Worm (Caenorhabditis elegans) whole organism, midembryonic: ENCODE measurements around the gene K02A2.1.
"Not testable (repeated sequence)": the region's sequence is repeated elsewhere in the genome, so short reads cannot be mapped to it uniquely, and the experiment has no call there.

Source experiments
- T22C8.4 ChIP-seq: fragments of 200-800 bp; sonication (Bioruptor generic); IDR thresholded peaks from 2 replicates; pipeline ENCODE4 v1.3.6; 2022; ENCODE audit warnings: missing genetic modification characterization, missing compliant biosample characterization
- cog-1 ChIP-seq: sonication (generic microtip); optimal IDR thresholded peaks from 2 replicates; lab custom pipeline; 2016; ENCODE audit warnings: missing genetic modification characterization, missing compliant biosample characterization
- flt-1 ChIP-seq: fragments of 200-800 bp; sonication (Bioruptor generic); IDR thresholded peaks from 2 replicates; pipeline ENCODE4 v1.3.6; 2022; ENCODE audit warnings: missing genetic modification characterization, missing compliant biosample characterization
- klf-2 ChIP-seq: fragments of 200-800 bp; sonication (Bioruptor generic); conservative IDR thresholded peaks from 2 replicates; pipeline ENCODE4 v1.3.6; 2022; ENCODE audit warnings: missing genetic modification reagents, missing genetic modification characterization, missing compliant biosample characterization
- med-1 ChIP-seq: sonication (generic microtip); optimal IDR thresholded peaks from 2 replicates; lab custom pipeline; 2017; ENCODE audit warnings: missing genetic modification characterization, mild to moderate bottlenecking, missing compliant biosample characterization, antibody characterized with exemption, missing genetic modification reagents; ENCODE audit not compliant: insufficient read depth
- ref-1 ChIP-seq: fragments of 200-800 bp; sonication (Bioruptor generic); conservative IDR thresholded peaks from 2 replicates; pipeline ENCODE4 v1.3.6; 2022; ENCODE audit warnings: missing genetic modification reagents, missing genetic modification characterization, missing compliant biosample characterization
- tab-1 ChIP-seq: fragments of 200-800 bp; sonication (Bioruptor generic); IDR thresholded peaks from 2 replicates; pipeline ENCODE4 v1.3.6; 2022; ENCODE audit warnings: missing genetic modification characterization, missing compliant biosample characterization
- ztf-23 ChIP-seq: fragments of 200-800 bp; sonication (Bioruptor generic); IDR thresholded peaks from 2 replicates; pipeline ENCODE4 v1.3.6; 2022; ENCODE audit warnings: missing genetic modification reagents, missing genetic modification characterization, missing compliant biosample characterization
- ztf-29 ChIP-seq: fragments of 200-800 bp; sonication (Bioruptor generic); IDR thresholded peaks from 2 replicates; pipeline ENCODE4 v1.3.6; 2022; ENCODE audit warnings: missing genetic modification reagents, missing genetic modification characterization, missing compliant biosample characterization

K02A2.1 gene

ce11 chrII:7434958-7435357 lies at the start of gene K02A2.1:
TSS of gene K02A2.1 (plus strand) at chrII:7435258.
- TF ChIP-seq cog-1; flt-1 (GFP tag; lab: Robert Waterston, UW); med-1 (GFP tag; lab: Kevin White, UChicago): not testable (repeated sequence)

- no peak for TF ChIP-seq ref-1
These were observed 49.6 kb upstream of the K02A2.1 start, which contains the start of gene sre-3 for ce11 chrII:7385442-7385841. TSS of gene sre-3 (plus strand) at chrII:7385742.

ce11 chrII:7390335-7390734 lies 44.7 kb upstream of the K02A2.1 start:
- TF ChIP-seq ztf-23 (GFP tag; lab: Robert Waterston, UW) (no peak), med-1 (GFP tag; lab: Kevin White, UChicago) (no peak)

ce11 chrII:7392052-7392694 lies 42.9 kb upstream of the K02A2.1 start:
- TF ChIP-seq flt-1 (GFP tag; lab: Robert Waterston, UW) (no peak), klf-2 (GFP tag; lab: Robert Waterston, UW) (no peak), med-1 (GFP tag; lab: Kevin White, UChicago) (no peak), cog-1 (no peak), ztf-23 (GFP tag; lab: Robert Waterston, UW) (no peak)

ce11 chrII:7393393-7393792 lies 41.7 kb upstream of the K02A2.1 start:
- no peak for TF ChIP-seq ztf-23 (GFP tag; lab: Robert Waterston, UW)
- no peak for TF ChIP-seq tab-1 (GFP tag; lab: Robert Waterston, UW)
- TF ChIP-seq cog-1: no peak
- no peak for TF ChIP-seq klf-2 (GFP tag; lab: Robert Waterston, UW)
- no peak for TF ChIP-seq flt-1 (GFP tag; lab: Robert Waterston, UW)
- no peak for TF ChIP-seq ztf-29
- TF ChIP-seq ref-1: no peak
- no peak for TF ChIP-seq med-1 (GFP tag; lab: Kevin White, UChicago)
- TF ChIP-seq T22C8.4 (GFP tag; lab: Robert Waterston, UW): no peak

- TF ChIP-seq T22C8.4 (GFP tag; lab: Robert Waterston, UW): no peak
- TF ChIP-seq ztf-29: no peak
- no peak for TF ChIP-seq tab-1 (GFP tag; lab: Robert Waterston, UW)
- TF ChIP-seq ref-1: no peak
- no peak for TF ChIP-seq flt-1 (GFP tag; lab: Robert Waterston, UW)
- TF ChIP-seq ztf-23 (GFP tag; lab: Robert Waterston, UW): no peak
- TF ChIP-seq klf-2 (GFP tag; lab: Robert Waterston, UW): no peak
- TF ChIP-seq cog-1: no peak
These were observed 41.0 kb upstream of the K02A2.1 start for ce11 chrII:7393922-7394689.

- no peak for TF ChIP-seq ztf-23 (GFP tag; lab: Robert Waterston, UW)
- TF ChIP-seq ztf-29: no peak
- TF ChIP-seq cog-1: no peak
- no peak for TF ChIP-seq tab-1 (GFP tag; lab: Robert Waterston, UW)
- no peak for TF ChIP-seq ref-1
- no peak for TF ChIP-seq T22C8.4 (GFP tag; lab: Robert Waterston, UW)
- TF ChIP-seq klf-2 (GFP tag; lab: Robert Waterston, UW): no peak
- no peak for TF ChIP-seq flt-1 (GFP tag; lab: Robert Waterston, UW)
- no peak for TF ChIP-seq med-1 (GFP tag; lab: Kevin White, UChicago)
These were observed 40.4 kb upstream of the K02A2.1 start, which contains the start of gene bath-44 for ce11 chrII:7394690-7395054. TSS of gene bath-44 (plus strand) at chrII:7394955.

ce11 chrII:7396081-7396480 lies 39.0 kb upstream of the K02A2.1 start:
- TF ChIP-seq ztf-23 (GFP tag; lab: Robert Waterston, UW): no peak
- TF ChIP-seq cog-1: no peak
- TF ChIP-seq tab-1 (GFP tag; lab: Robert Waterston, UW): no peak
- TF ChIP-seq T22C8.4 (GFP tag; lab: Robert Waterston, UW): no peak
- no peak for TF ChIP-seq med-1 (GFP tag; lab: Kevin White, UChicago)
- no peak for TF ChIP-seq ref-1
- TF ChIP-seq klf-2 (GFP tag; lab: Robert Waterston, UW): no peak
- no peak for TF ChIP-seq flt-1 (GFP tag; lab: Robert Waterston, UW)
- no peak for TF ChIP-seq ztf-29

ce11 chrII:7397273-7397840 lies 37.7 kb upstream of the K02A2.1 start:
- TF ChIP-seq klf-2 (GFP tag; lab: Robert Waterston, UW) (no peak), T22C8.4 (GFP tag; lab: Robert Waterston, UW) (no peak), med-1 (GFP tag; lab: Kevin White, UChicago) (no peak), ztf-23 (GFP tag; lab: Robert Waterston, UW) (no peak), flt-1 (GFP tag; lab: Robert Waterston, UW) (no peak), ref-1 (no peak)

ce11 chrII:7398712-7399111 lies 36.3 kb upstream of the K02A2.1 start, which contains the start of gene C07D10.1:
TSS of gene C07D10.1 (plus strand) at chrII:7399012.
- TF ChIP-seq cog-1 (no peak), med-1 (GFP tag; lab: Kevin White, UChicago) (no peak), ref-1 (no peak), klf-2 (GFP tag; lab: Robert Waterston, UW) (no peak), tab-1 (GFP tag; lab: Robert Waterston, UW) (no peak), flt-1 (GFP tag; lab: Robert Waterston, UW) (no peak), ztf-23 (GFP tag; lab: Robert Waterston, UW) (no peak), ztf-29 (no peak), T22C8.4 (GFP tag; lab: Robert Waterston, UW) (no peak)
